Worm (Caenorhabditis elegans) whole organism, young adult: Measurements from ENCODE around the gene M199.7.

Source experiments
- B0261.1 ChIP-seq: sonication (generic microtip); optimal IDR thresholded peaks from 2 replicates; lab custom pipeline; 2016; ENCODE audit warnings: mild to moderate bottlenecking, missing genetic modification characterization, moderate library complexity, missing compliant biosample characterization
- F22D6.2 ChIP-seq: sonication (generic microtip); optimal IDR thresholded peaks from 2 replicates; lab custom pipeline; 2016; ENCODE audit warnings: mild to moderate bottlenecking, missing genetic modification characterization, missing compliant biosample characterization
- F23B12.7 ChIP-seq: sonication (generic microtip); optimal IDR thresholded peaks from 2 replicates; lab custom pipeline; 2017; ENCODE audit warnings: missing genetic modification characterization, mild to moderate bottlenecking, missing compliant biosample characterization, antibody characterized with exemption, moderate library complexity; ENCODE audit not compliant: insufficient read depth
- F33H1.4 ChIP-seq: fragments of 200-800 bp; sonication (Bioruptor generic); IDR thresholded peaks from 2 replicates; pipeline ENCODE4 v1.3.6; 2022; ENCODE audit warnings: missing genetic modification reagents, missing genetic modification characterization, missing compliant biosample characterization
- F49E8.2 ChIP-seq: sonication (generic microtip); optimal IDR thresholded peaks from 3 replicates; lab custom pipeline; 2017; ENCODE audit warnings: missing genetic modification characterization, mild to moderate bottlenecking, missing compliant biosample characterization, antibody characterized with exemption, moderate library complexity; ENCODE audit not compliant: insufficient read depth
- T26A5.8 ChIP-seq: sonication (generic microtip); optimal IDR thresholded peaks from 2 replicates; lab custom pipeline; 2016; ENCODE audit warnings: missing genetic modification characterization, missing compliant biosample characterization
- Y79H2A.3 ChIP-seq: fragments of 200-800 bp; sonication (Bioruptor generic); conservative IDR thresholded peaks from 2 replicates; pipeline ENCODE4 v1.3.6; 2022; ENCODE audit warnings: missing genetic modification reagents, missing genetic modification characterization, missing compliant biosample characterization
- akir-1 ChIP-seq: fragments of 200-800 bp; sonication (Bioruptor generic); optimal IDR thresholded peaks from 2 replicates; lab custom pipeline; 2018; ENCODE audit warnings: mild to moderate bottlenecking, missing genetic modification characterization, moderate library complexity, missing compliant biosample characterization
- aptf-3 ChIP-seq: fragments of 200-800 bp; sonication (Bioruptor generic); IDR thresholded peaks from 2 replicates; pipeline ENCODE4 v1.3.6; 2022; ENCODE audit warnings: missing genetic modification characterization, missing compliant biosample characterization
- attf-5 ChIP-seq: fragments of 200-800 bp; sonication (Bioruptor generic); optimal IDR thresholded peaks from 2 replicates; lab custom pipeline; 2018; ENCODE audit warnings: mild to moderate bottlenecking, missing genetic modification characterization, missing compliant biosample characterization
- bed-1 ChIP-seq: fragments of 200-800 bp; sonication (Bioruptor generic); IDR thresholded peaks from 2 replicates; pipeline ENCODE4 v1.3.6; 2022; ENCODE audit warnings: missing genetic modification reagents, missing genetic modification characterization, missing compliant biosample characterization
- ceh-27 ChIP-seq: fragments of 200-800 bp; sonication (Bioruptor generic); optimal IDR thresholded peaks from 2 replicates; lab custom pipeline; 2018; ENCODE audit warnings: mild to moderate bottlenecking, missing genetic modification characterization, moderate library complexity, missing compliant biosample characterization
- ceh-58 ChIP-seq: fragments of 200-800 bp; sonication (Bioruptor generic); IDR thresholded peaks from 2 replicates; pipeline ENCODE4 v1.3.6; 2022; ENCODE audit warnings: missing genetic modification characterization, missing compliant biosample characterization
- dox-1 ChIP-seq: fragments of 200-800 bp; sonication (Bioruptor generic); IDR thresholded peaks from 2 replicates; pipeline ENCODE4 v1.3.6; 2022; ENCODE audit warnings: missing genetic modification reagents, missing genetic modification characterization, missing compliant biosample characterization
- dpff-1 ChIP-seq: sonication (generic microtip); optimal IDR thresholded peaks from 2 replicates; lab custom pipeline; 2017; ENCODE audit warnings: mild to moderate bottlenecking, missing genetic modification characterization, missing compliant biosample characterization
- dpl-1 ChIP-seq: fragments of 150-350 bp; optimal IDR thresholded peaks from 2 replicates; lab custom pipeline; 2014; ENCODE audit warnings: missing biosample characterization, missing genetic modification reagents, missing genetic modification characterization
- egl-44 ChIP-seq: fragments of 200-800 bp; sonication (Bioruptor generic); IDR thresholded peaks from 2 replicates; pipeline ENCODE4 v1.3.6; 2022; ENCODE audit warnings: missing genetic modification reagents, missing genetic modification characterization, missing compliant biosample characterization
- egrh-3 ChIP-seq: fragments of 200-800 bp; sonication (Bioruptor generic); IDR thresholded peaks from 2 replicates; pipeline ENCODE4 v1.3.6; 2022; ENCODE audit warnings: missing genetic modification reagents, missing genetic modification characterization, missing compliant biosample characterization
- ekl-4 ChIP-seq: fragments of 200-800 bp; sonication (Bioruptor generic); IDR thresholded peaks from 2 replicates; pipeline ENCODE4 v1.3.6; 2022; ENCODE audit warnings: missing genetic modification reagents, missing genetic modification characterization, missing compliant biosample characterization
- him-1 ChIP-seq: sonication (generic microtip); optimal IDR thresholded peaks from 2 replicates; lab custom pipeline; 2016; ENCODE audit warnings: missing genotype, missing genetic modification reagents, missing genetic modification characterization, missing compliant biosample characterization
- hrde-1 ChIP-seq: sonication (generic microtip); optimal IDR thresholded peaks from 2 replicates; lab custom pipeline; 2016; ENCODE audit warnings: missing genetic modification characterization, mild to moderate bottlenecking, missing compliant biosample characterization, moderate library complexity, missing genotype, missing genetic modification reagents, borderline replicate concordance
- lin-35 ChIP-seq, 3 experiments: fragments of 150-350 bp in 2 of 3; sonication (generic microtip) in 1 of 3; optimal IDR thresholded peaks; 2 replicates each; lab custom pipeline; 2014 to 2018; ENCODE audit warnings: missing biosample characterization in 3 of 3, missing genetic modification characterization in 3 of 3, missing genetic modification reagents in 3 of 3
- lsy-27 ChIP-seq: sonication (generic microtip); optimal IDR thresholded peaks from 2 replicates; lab custom pipeline; 2017; ENCODE audit warnings: missing genetic modification characterization, mild to moderate bottlenecking, missing compliant biosample characterization, antibody characterized with exemption, missing genotype, borderline replicate concordance; ENCODE audit not compliant: insufficient read depth
- madf-6 ChIP-seq: fragments of 200-800 bp; sonication (Bioruptor generic); IDR thresholded peaks from 2 replicates; pipeline ENCODE4 v1.3.6; 2022; ENCODE audit warnings: missing genetic modification reagents, missing genetic modification characterization, missing compliant biosample characterization
- mes-4 ChIP-seq: sonication (generic microtip); optimal IDR thresholded peaks from 2 replicates; lab custom pipeline; 2016; ENCODE audit warnings: missing genotype, missing genetic modification characterization, missing compliant biosample characterization
- pbrm-1 ChIP-seq: fragments of 200-800 bp; sonication (Bioruptor generic); IDR thresholded peaks from 2 replicates; pipeline ENCODE4 v1.3.6; 2022; ENCODE audit warnings: missing genetic modification reagents, missing genetic modification characterization, missing compliant biosample characterization
- sea-2 ChIP-seq: fragments of 200-800 bp; sonication (Bioruptor generic); IDR thresholded peaks from 2 replicates; pipeline ENCODE4 v1.3.6; 2022; ENCODE audit warnings: missing genetic modification characterization, missing compliant biosample characterization
- snpc-1.1 ChIP-seq: sonication (generic microtip); optimal IDR thresholded peaks from 2 replicates; lab custom pipeline; 2017; ENCODE audit warnings: missing genetic modification characterization, mild to moderate bottlenecking, missing compliant biosample characterization, antibody characterized with exemption, moderate library complexity, missing genotype, missing genetic modification reagents; ENCODE audit not compliant: insufficient read depth
- snpc-1.3 ChIP-seq: sonication (generic microtip); optimal IDR thresholded peaks from 2 replicates; lab custom pipeline; 2017; ENCODE audit warnings: missing genetic modification characterization, mild to moderate bottlenecking, missing compliant biosample characterization, antibody characterized with exemption, moderate library complexity, missing genotype, missing genetic modification reagents; ENCODE audit not compliant: insufficient read depth
- snpc-4 ChIP-seq, 5 experiments: fragments of 150-350 bp in 1 of 5; sonication (generic microtip) in 4 of 5; optimal IDR thresholded peaks; 2 replicates each; lab custom pipeline; 2014 to 2018; ENCODE audit warnings: missing genetic modification characterization in 5 of 5, missing biosample characterization in 3 of 5, antibody characterized with exemption in 2 of 5, mild to moderate bottlenecking in 2 of 5, missing compliant biosample characterization in 2 of 5, missing genotype in 2 of 5, moderate library complexity in 2 of 5, missing genetic modification reagents in 1 of 5
- somi-1 ChIP-seq: fragments of 200-800 bp; sonication (Bioruptor generic); optimal IDR thresholded peaks from 2 replicates; lab custom pipeline; 2018; ENCODE audit warnings: mild to moderate bottlenecking, missing genetic modification characterization, missing compliant biosample characterization
- sptf-2 ChIP-seq: fragments of 200-800 bp; sonication (Bioruptor generic); optimal IDR thresholded peaks from 2 replicates; lab custom pipeline; 2018; ENCODE audit warnings: mild to moderate bottlenecking, missing genetic modification characterization, missing compliant biosample characterization
- tbx-9 ChIP-seq: sonication (generic microtip); optimal IDR thresholded peaks from 2 replicates; lab custom pipeline; 2016; ENCODE audit warnings: borderline replicate concordance, missing genetic modification characterization, inconsistent platforms, missing compliant biosample characterization
- unc-130 ChIP-seq: sonication (generic microtip); optimal IDR thresholded peaks from 2 replicates; lab custom pipeline; 2016; ENCODE audit warnings: missing genetic modification reagents, missing genetic modification characterization, missing compliant biosample characterization
- ztf-6 ChIP-seq: fragments of 200-800 bp; sonication (Bioruptor generic); IDR thresholded peaks from 2 replicates; pipeline ENCODE4 v1.3.6; 2022; ENCODE audit warnings: missing genetic modification reagents, missing genetic modification characterization, missing compliant biosample characterization

The M199.7 gene

DNA sequence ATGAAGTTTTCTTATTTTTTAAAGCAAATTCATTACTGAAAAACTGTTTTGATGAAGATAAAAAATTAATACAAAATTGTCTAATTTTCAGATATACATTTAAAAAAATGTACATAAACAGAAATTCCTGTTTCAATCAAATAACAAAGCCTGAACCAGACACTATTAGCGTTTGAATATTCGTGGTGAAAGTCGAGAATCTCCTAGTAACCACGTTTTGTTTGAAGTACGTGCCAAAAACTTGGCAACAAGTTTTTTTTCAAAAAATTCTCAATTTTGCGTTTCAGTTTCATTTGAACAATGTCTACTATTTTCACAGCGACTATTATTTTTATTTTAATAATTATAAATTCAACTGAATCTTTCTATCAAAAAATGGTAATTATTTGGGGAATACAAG lies at the start of gene M199.7:
Gene M199.7, plus strand, starts transcription at position 301 of the 400 bp plus-strand sequence.
- no peak for TF ChIP-seq akir-1 (GFP tag; lab: Kevin White, UChicago)
- TF ChIP-seq dpff-1 (tag; lab: Kevin White, UChicago): no peak
- no peak for TF ChIP-seq Y79H2A.3 (GFP tag; lab: Robert Waterston, UW)
- TF ChIP-seq ekl-4 (GFP tag; lab: Robert Waterston, UW): no peak
- TF ChIP-seq attf-5 (GFP tag; lab: Kevin White, UChicago): no peak
- TF ChIP-seq ceh-27 (GFP tag; lab: Kevin White, UChicago): no peak
- TF ChIP-seq sptf-2 (GFP tag; lab: Kevin White, UChicago): no peak
- no peak for TF ChIP-seq B0261.1 (tag; lab: Kevin White, UChicago)
- no peak for TF ChIP-seq aptf-3 (GFP tag; lab: Robert Waterston, UW)
- TF ChIP-seq egl-44 (GFP tag; lab: Robert Waterston, UW): no peak
- no peak for TF ChIP-seq lin-35 (GFP tag; optimal IDR thresholded peaks at IDR 0.05; lab: Kevin White, UChicago)
- no peak for TF ChIP-seq dpl-1 (GFP tag; lab: Kevin White, UChicago)
- TF ChIP-seq snpc-1.3 (tag; lab: Kevin White, UChicago): no peak
- TF ChIP-seq F23B12.7 (tag; lab: Kevin White, UChicago): no peak
- TF ChIP-seq unc-130 (GFP tag; lab: Kevin White, UChicago): no peak
- no peak for TF ChIP-seq pbrm-1
- TF ChIP-seq somi-1: no peak
- TF ChIP-seq ceh-58: no peak
- TF ChIP-seq T26A5.8 (tag; lab: Kevin White, UChicago): no peak
- TF ChIP-seq, all 124 proteins: peak for 0

DNA sequence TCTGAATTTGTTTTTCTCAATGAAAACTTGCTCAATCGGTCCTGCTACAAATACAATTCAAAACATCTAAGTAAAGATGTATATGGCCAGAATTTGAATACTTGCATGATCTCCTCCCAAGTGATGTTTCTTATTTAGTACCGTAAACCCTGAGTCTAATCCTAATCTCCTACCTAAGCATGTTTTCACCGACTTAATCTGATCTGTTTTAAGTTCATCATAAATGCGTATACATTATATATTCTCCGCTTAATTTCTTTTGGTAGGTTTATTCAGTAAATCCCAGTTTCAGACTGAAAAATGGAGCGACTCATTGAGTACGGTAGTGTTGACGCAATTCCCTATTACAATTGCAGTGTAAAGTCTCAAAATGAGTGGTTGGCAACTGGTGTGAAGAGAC lies 48.6 kb upstream of the M199.7 start, which contains the start of gene srt-50:
Gene srt-50, plus strand, starts transcription at position 301 of the 400 bp plus-strand sequence.
- TF ChIP-seq snpc-1.1 (tag; lab: Kevin White, UChicago) (no peak), ztf-6 (GFP tag; lab: Robert Waterston, UW) (no peak), him-1 (tag; lab: Kevin White, UChicago) (no peak), dpl-1 (GFP tag; lab: Kevin White, UChicago) (no peak), lsy-27 (tag; lab: Kevin White, UChicago) (no peak), dox-1 (no peak), bed-1 (GFP tag; lab: Robert Waterston, UW) (no peak), F22D6.2 (tag; lab: Kevin White, UChicago) (no peak), egrh-3 (GFP tag; lab: Robert Waterston, UW) (no peak), sea-2 (GFP tag; lab: Robert Waterston, UW) (no peak), hrde-1 (tag; lab: Kevin White, UChicago) (no peak), tbx-9 (tag; lab: Kevin White, UChicago) (no peak), ekl-4 (GFP tag; lab: Robert Waterston, UW) (no peak), madf-6 (GFP tag; lab: Robert Waterston, UW) (no peak), F49E8.2 (tag; lab: Kevin White, UChicago) (no peak), mes-4 (tag; lab: Kevin White, UChicago) (no peak), snpc-4 (GFP tag; optimal IDR thresholded peaks at IDR 0.05; lab: Kevin White, UChicago) (no peak), snpc-4 (tag; optimal IDR thresholded peaks at IDR 0.05; lab: Kevin White, UChicago) (no peak), F33H1.4 (GFP tag; lab: Robert Waterston, UW) (no peak)
